Fruit fly (Drosophila melanogaster) whole organism, embryonic: Measurements from ENCODE around the gene ps.

Experiments
- ATbp ChIP-seq: fragments of 200-800 bp; sonication (Bioruptor generic); optimal IDR thresholded peaks from 2 replicates; lab custom pipeline; 2017; ENCODE audit warnings: missing biosample characterization, mild to moderate bottlenecking, missing genetic modification characterization, missing genetic modification reagents
- Atf3 ChIP-seq: fragments of 200-800 bp; sonication (Bioruptor generic); optimal IDR thresholded peaks from 3 replicates; lab custom pipeline; 2016; ENCODE audit warnings: missing biosample characterization, missing genetic modification characterization
- B-H1 ChIP-seq: fragments of 200-800 bp; sonication (Bioruptor generic); IDR thresholded peaks from 3 replicates; pipeline ENCODE4 v1.3.6; 2022; ENCODE audit warnings: missing biosample characterization, missing genetic modification characterization
- CG10462 ChIP-seq: fragments of 200-800 bp; sonication (Bioruptor generic); optimal IDR thresholded peaks from 2 replicates; lab custom pipeline; 2016; ENCODE audit warnings: missing biosample characterization, missing genetic modification characterization
- CG12155 ChIP-seq: fragments of 200-800 bp; sonication (Bioruptor generic); optimal IDR thresholded peaks from 3 replicates; lab custom pipeline; 2016; ENCODE audit warnings: missing biosample characterization, missing genetic modification characterization
- CG12219 ChIP-seq: fragments of 200-800 bp; sonication (Bioruptor generic); optimal IDR thresholded peaks from 3 replicates; lab custom pipeline; 2018; ENCODE audit warnings: missing biosample characterization, mild to moderate bottlenecking, missing genetic modification characterization
- CG12391 ChIP-seq: fragments of 200-800 bp; sonication (Bioruptor generic); optimal IDR thresholded peaks from 3 replicates; lab custom pipeline; 2018; ENCODE audit warnings: missing biosample characterization, mild to moderate bottlenecking, missing genetic modification characterization, moderate library complexity
- CG12769 ChIP-seq: fragments of 200-800 bp; sonication (Bioruptor generic); optimal IDR thresholded peaks from 2 replicates; lab custom pipeline; 2019; ENCODE audit warnings: missing biosample characterization, mild to moderate bottlenecking, missing genetic modification characterization, moderate library complexity
- CG12942 ChIP-seq: fragments of 200-800 bp; sonication (Bioruptor generic); optimal IDR thresholded peaks from 3 replicates; lab custom pipeline; 2016; ENCODE audit warnings: missing biosample characterization, missing genetic modification characterization
- CG13123 ChIP-seq: fragments of 200-800 bp; sonication (Bioruptor generic); optimal IDR thresholded peaks from 2 replicates; lab custom pipeline; 2016; ENCODE audit warnings: missing biosample characterization, missing genetic modification characterization
- CG15073 ChIP-seq: fragments of 200-800 bp; sonication (Bioruptor generic); optimal IDR thresholded peaks from 2 replicates; lab custom pipeline; 2016; ENCODE audit warnings: missing biosample characterization, missing genetic modification characterization
- CG15601 ChIP-seq: fragments of 200-800 bp; sonication (Bioruptor generic); optimal IDR thresholded peaks from 3 replicates; lab custom pipeline; 2019; ENCODE audit warnings: missing biosample characterization, mild to moderate bottlenecking, missing genetic modification characterization, moderate library complexity
- CG16779 ChIP-seq: fragments of 200-800 bp; sonication (Bioruptor generic); IDR thresholded peaks from 2 replicates; pipeline ENCODE4 v1.3.6; 2022; ENCODE audit warnings: missing biosample characterization, missing genetic modification characterization
- CG17802 ChIP-seq: fragments of 200-800 bp; sonication (Bioruptor generic); optimal IDR thresholded peaks from 2 replicates; lab custom pipeline; 2018; ENCODE audit warnings: missing biosample characterization, mild to moderate bottlenecking, missing genetic modification characterization, moderate library complexity
- CG6854 ChIP-seq: fragments of 200-800 bp; sonication (Bioruptor generic); optimal IDR thresholded peaks from 3 replicates; lab custom pipeline; 2017; ENCODE audit warnings: missing biosample characterization, mild to moderate bottlenecking, missing genetic modification characterization
- CG7745 ChIP-seq: fragments of 200-800 bp; sonication (Bioruptor generic); optimal IDR thresholded peaks from 2 replicates; lab custom pipeline; 2018; ENCODE audit warnings: missing biosample characterization, mild to moderate bottlenecking, missing genetic modification characterization, moderate library complexity
- CG7928 ChIP-seq: fragments of 200-800 bp; sonication (Bioruptor generic); optimal IDR thresholded peaks from 2 replicates; lab custom pipeline; 2017; ENCODE audit warnings: missing biosample characterization, mild to moderate bottlenecking, missing genetic modification characterization
- Lpt ChIP-seq: fragments of >200 bp; optimal IDR thresholded peaks from 2 replicates; lab custom pipeline; 2018; ENCODE audit warnings: missing biosample characterization, missing genetic modification characterization
- Mrtf ChIP-seq: fragments of 200-800 bp; sonication (Bioruptor generic); IDR thresholded peaks from 3 replicates; pipeline ENCODE4 v1.3.6; 2022; ENCODE audit warnings: missing biosample characterization, missing genetic modification characterization
- Nf-YA ChIP-seq: fragments of 200-800 bp; sonication (Bioruptor generic); IDR thresholded peaks from 2 replicates; pipeline ENCODE4 v1.3.6; 2022; ENCODE audit warnings: missing biosample characterization, missing genetic modification characterization
- Nf-YC ChIP-seq: fragments of 200-800 bp; optimal IDR thresholded peaks from 3 replicates; lab custom pipeline; 2019; ENCODE audit warnings: missing biosample characterization, mild to moderate bottlenecking, missing genetic modification characterization, moderate library complexity
- Optix ChIP-seq: fragments of 200-800 bp; sonication (Bioruptor generic); IDR thresholded peaks from 3 replicates; pipeline ENCODE4 v1.3.6; 2022; ENCODE audit warnings: missing biosample characterization, missing genetic modification characterization
- Sox102F ChIP-seq: fragments of 200-800 bp; sonication (Bioruptor generic); optimal IDR thresholded peaks from 2 replicates; lab custom pipeline; 2018; ENCODE audit warnings: missing biosample characterization, mild to moderate bottlenecking, missing genetic modification characterization, moderate library complexity
- Stat92E ChIP-seq, 3 experiments: fragments of >200 bp in 2 of 3; fragments of 200-800 bp in 1 of 3; sonication (Bioruptor generic) in 1 of 3; optimal IDR thresholded peaks; 2 replicates each; lab custom pipeline; 2017 to 2019; ENCODE audit warnings: missing biosample characterization in 3 of 3, missing genetic modification characterization in 3 of 3, mild to moderate bottlenecking in 1 of 3, moderate library complexity in 1 of 3
- ab ChIP-seq: fragments of 200-800 bp; sonication (Bioruptor generic); optimal IDR thresholded peaks from 2 replicates; lab custom pipeline; 2016; ENCODE audit warnings: missing biosample characterization, missing genetic modification characterization
- bigmax ChIP-seq: fragments of 200-800 bp; sonication (Bioruptor generic); optimal IDR thresholded peaks from 2 replicates; lab custom pipeline; 2018; ENCODE audit warnings: missing biosample characterization, mild to moderate bottlenecking, missing genetic modification characterization
- ci ChIP-seq: fragments of 200-800 bp; sonication (Bioruptor generic); IDR thresholded peaks from 3 replicates; pipeline ENCODE4 v1.3.6; 2022; ENCODE audit warnings: missing biosample characterization, missing genetic modification characterization
- danr ChIP-seq: fragments of 200-800 bp; sonication (Bioruptor generic); IDR thresholded peaks from 2 replicates; pipeline ENCODE4 v1.3.6; 2022; ENCODE audit warnings: missing biosample characterization, missing genetic modification characterization
- dmrt99B ChIP-seq: fragments of 200-800 bp; sonication (Bioruptor generic); optimal IDR thresholded peaks from 2 replicates; lab custom pipeline; 2018; ENCODE audit warnings: missing biosample characterization, mild to moderate bottlenecking, missing genetic modification characterization, moderate library complexity
- ftz-f1 ChIP-seq: fragments of 200-800 bp; sonication (Bioruptor generic); optimal IDR thresholded peaks from 2 replicates; lab custom pipeline; 2016; ENCODE audit warnings: missing biosample characterization, missing genetic modification characterization
- gfzf ChIP-seq: fragments of 200-800 bp; sonication (Bioruptor generic); optimal IDR thresholded peaks from 2 replicates; lab custom pipeline; 2016; ENCODE audit warnings: missing biosample characterization, mild to moderate bottlenecking, missing genetic modification characterization, moderate library complexity
- hb ChIP-seq: fragments of 200-800 bp; sonication (Bioruptor generic); IDR thresholded peaks from 3 replicates; pipeline ENCODE4 v1.3.6; 2022; ENCODE audit warnings: missing biosample characterization, missing genetic modification characterization; ENCODE audit not compliant: partially characterized antibody
- her ChIP-seq: fragments of 200-800 bp; sonication (Bioruptor generic); optimal IDR thresholded peaks from 2 replicates; lab custom pipeline; 2016; ENCODE audit warnings: missing biosample characterization, missing genetic modification characterization
- lov ChIP-seq, 2 experiments: fragments of 200-800 bp in 1 of 2; fragments of >200 bp in 1 of 2; sonication (Bioruptor generic) in 1 of 2; IDR thresholded peaks in 1 of 2; optimal IDR thresholded peaks in 1 of 2; 2 replicates in 1 of 2; 3 replicates in 1 of 2; pipeline versions ENCODE4 v1.3.6 to Lab custom; 2017 to 2022; ENCODE audit warnings: missing biosample characterization in 1 of 2, missing genetic modification characterization in 1 of 2
- luna ChIP-seq: fragments of 200-800 bp; sonication (Bioruptor generic); optimal IDR thresholded peaks from 2 replicates; lab custom pipeline; 2016; ENCODE audit warnings: missing biosample characterization, missing genetic modification characterization
- mld ChIP-seq: fragments of 200-800 bp; sonication (Bioruptor generic); IDR thresholded peaks from 3 replicates; pipeline ENCODE4 v1.3.6; 2022; ENCODE audit warnings: missing biosample characterization, missing genetic modification characterization; ENCODE audit not compliant: partially characterized antibody
- nau ChIP-seq: fragments of 200-800 bp; sonication (Bioruptor generic); optimal IDR thresholded peaks from 3 replicates; lab custom pipeline; 2017; ENCODE audit warnings: missing biosample characterization, mild to moderate bottlenecking, missing genetic modification characterization, missing genetic modification reagents
- otp ChIP-seq: fragments of 200-800 bp; sonication (Bioruptor generic); IDR thresholded peaks from 3 replicates; pipeline ENCODE4, ENCODE4 v1.3.6; 2022; ENCODE audit warnings: missing biosample characterization, missing genetic modification characterization
- p53 ChIP-seq: fragments of 200-800 bp; sonication (Bioruptor generic); optimal IDR thresholded peaks from 2 replicates; lab custom pipeline; 2016; ENCODE audit warnings: missing biosample characterization, missing genetic modification characterization
- pfk ChIP-seq: fragments of 200-800 bp; sonication (Bioruptor generic); optimal IDR thresholded peaks from 2 replicates; lab custom pipeline; 2018; ENCODE audit warnings: missing biosample characterization, mild to moderate bottlenecking, missing genetic modification characterization, moderate library complexity
- pita ChIP-seq: fragments of 200-800 bp; sonication (Bioruptor generic); optimal IDR thresholded peaks from 2 replicates; lab custom pipeline; 2017; ENCODE audit warnings: missing biosample characterization, mild to moderate bottlenecking, missing genetic modification characterization
- pzg ChIP-seq: fragments of 200-800 bp; sonication (Bioruptor generic); optimal IDR thresholded peaks from 3 replicates; lab custom pipeline; 2018; ENCODE audit warnings: missing biosample characterization, mild to moderate bottlenecking, missing genetic modification characterization, moderate library complexity
- row ChIP-seq: fragments of 200-800 bp; sonication (Bioruptor generic); IDR thresholded peaks from 3 replicates; pipeline ENCODE4 v1.3.6; 2022; ENCODE audit warnings: missing biosample characterization, missing genetic modification characterization
- schlank ChIP-seq: fragments of 200-800 bp; sonication (Bioruptor generic); optimal IDR thresholded peaks from 2 replicates; lab custom pipeline; 2018; ENCODE audit warnings: missing biosample characterization, mild to moderate bottlenecking, missing genetic modification characterization
- sim ChIP-seq: fragments of 200-800 bp; sonication (Bioruptor generic); IDR thresholded peaks from 2 replicates; pipeline ENCODE4 v1.3.6; 2022; ENCODE audit warnings: missing biosample characterization, missing genetic modification characterization
- slou ChIP-seq: fragments of 200-800 bp; sonication (Bioruptor generic); optimal IDR thresholded peaks from 3 replicates; lab custom pipeline; 2016; ENCODE audit warnings: missing biosample characterization, missing genetic modification characterization
- sob ChIP-seq: fragments of 200-800 bp; sonication (Bioruptor generic); IDR thresholded peaks from 2 replicates; pipeline ENCODE4 v1.3.6; 2022; ENCODE audit warnings: missing biosample characterization, missing genetic modification characterization
- trem ChIP-seq: fragments of 200-800 bp; optimal IDR thresholded peaks from 3 replicates; lab custom pipeline; 2019; ENCODE audit warnings: missing biosample characterization, mild to moderate bottlenecking, missing genetic modification characterization, moderate library complexity
- vfl ChIP-seq: fragments of 200-800 bp; sonication (Bioruptor generic); optimal IDR thresholded peaks from 2 replicates; lab custom pipeline; 2016; ENCODE audit warnings: missing biosample characterization, missing genetic modification characterization

The ps gene

dm6 chr3R:9394385-9395042 lies 23.2 kb upstream of the ps start, which contains the start of gene FER (continued):
- TF ChIP-seq CG15073 (GFP tag; lab: Kevin White, UChicago) (no peak), p53 (GFP tag; lab: Kevin White, UChicago) (no peak), trem (tag; lab: Kevin White, UChicago) (no peak), slou (no peak), otp (GFP tag; lab: Robert Waterston, UW) (peak; percentile 57; the same call in 2 of the 3 replicates), Atf3 (peak; percentile 5), row (GFP tag; lab: Robert Waterston, UW) (peak; percentile 82), Sox102F (GFP tag; lab: Kevin White, UChicago) (no peak), pita (GFP tag; lab: Kevin White, UChicago) (no peak), Nf-YC (tag; lab: Kevin White, UChicago) (peak; percentile 57), pfk (GFP tag; lab: Kevin White, UChicago) (peak; percentile 57), CG17802 (no peak), CG13123 (no peak), CG6854 (peak; percentile 69), her (peak; percentile 61), dmrt99B (peak; percentile 14), CG12155 (GFP tag; lab: Kevin White, UChicago) (no peak), CG7745 (tag; lab: Kevin White, UChicago) (no peak), danr (GFP tag; lab: Robert Waterston, UW) (no peak), Nf-YA (GFP tag; lab: Robert Waterston, UW) (no peak), CG15601 (peak; percentile 5), vfl (GFP tag; lab: Kevin White, UChicago) (no peak), luna (GFP tag; lab: Kevin White, UChicago) (no peak), CG10462 (GFP tag; lab: Kevin White, UChicago) (peak; percentile 13), CG12769 (peak; percentile 73), B-H1 (GFP tag; lab: Robert Waterston, UW) (no peak), Mrtf (GFP tag; lab: Robert Waterston, UW) (no peak), CG12391 (peak; percentile 1), ci (GFP tag; lab: Robert Waterston, UW) (peak; percentile 85), nau (GFP tag; lab: Kevin White, UChicago) (peak; percentile 13), schlank (peak; percentile 40), ftz-f1 (peak; percentile 25), CG16779 (peak; percentile 64; the same call in 1 of the 2 replicates), Stat92E (GFP tag; optimal IDR thresholded peaks at IDR 0.05; lab: Kevin White, UChicago) (peak in 1 of 3 experiments; percentile 71), pzg (GFP tag; lab: Kevin White, UChicago) (no peak), ATbp (GFP tag; lab: Kevin White, UChicago) (peak; percentile 38), ab (no peak), CG12942 (GFP tag; lab: Kevin White, UChicago) (no peak), bigmax (no peak), gfzf (GFP tag; lab: Kevin White, UChicago) (no peak), Optix (no peak), lov (optimal IDR thresholded peaks at IDR 0.05; lab: Kevin White, UChicago) (no peak), lov (GFP tag; IDR thresholded peaks at IDR 0.05; lab: Robert Waterston, UW) (0 out of 3 replicates have a peak, but pooled peaks have one; percentile 73), sim (GFP tag; lab: Robert Waterston, UW) (no peak), CG7928 (no peak), sob (peak; percentile 66), hb (no peak), Lpt (GFP tag; lab: Kevin White, UChicago) (no peak), CG12219 (GFP tag; lab: Kevin White, UChicago) (peak; percentile 55), mld (0 out of 3 replicates have a peak, but pooled peaks have one; percentile 59)
